Fruit fly (Drosophila melanogaster): Measurements from ENCODE around the gene FER.

FER gene

dm6 chr3R:9418373-9419299 lies 24.3 kb upstream of the FER start (continued):
- TF ChIP-seq Hr51 (GFP tag; optimal IDR thresholded peaks at IDR 0.05) (no peak), CG34376 (GFP tag; optimal IDR thresholded peaks at IDR 0.05) (no peak), usp (GFP tag; optimal IDR thresholded peaks at IDR 0.05) (no peak), CG8089 (GFP tag; optimal IDR thresholded peaks at IDR 0.05) (peak; percentile 2), YL-1 (GFP tag; optimal IDR thresholded peaks at IDR 0.05) (no peak), scrt (GFP tag; optimal IDR thresholded peaks at IDR 0.05) (peak; percentile 4), CG7271 (tag; optimal IDR thresholded peaks at IDR 0.05) (no peak), CG7556 (GFP tag; optimal IDR thresholded peaks at IDR 0.05) (peak; percentile 5), lbe (GFP tag; optimal IDR thresholded peaks at IDR 0.05) (peak; percentile 20), Nf-YC (tag; optimal IDR thresholded peaks at IDR 0.05) (peak; percentile 10), insv (GFP tag; optimal IDR thresholded peaks at IDR 0.05) (peak; percentile 68 to 95), CG31224 (GFP tag; IDR thresholded peaks at IDR 0.05) (no peak), Eip74EF (GFP tag; optimal IDR thresholded peaks at IDR 0.05) (peak in 1 of 2 experiments; percentile 58), CG5180 (GFP tag; optimal IDR thresholded peaks at IDR 0.05) (no peak), zen (tag; optimal IDR thresholded peaks at IDR 0.05) (peak; percentile 27), CG12155 (GFP tag; optimal IDR thresholded peaks at IDR 0.05) (peak; percentile 2), CG3847 (GFP tag; IDR thresholded peaks at IDR 0.05) (no peak), da (GFP tag; optimal IDR thresholded peaks at IDR 0.05) (no peak), bowl (GFP tag; IDR thresholded peaks at IDR 0.05) (no peak), CG17385 (GFP tag; optimal IDR thresholded peaks at IDR 0.05) (peak; percentile 85), eve (GFP tag; optimal IDR thresholded peaks at IDR 0.05) (peak in 1 of 2 experiments; percentile 68), CG6791 (GFP tag; IDR thresholded peaks at IDR 0.05; ENCODE audit: partially characterized antibody) (no peak), CG1792 (GFP tag; optimal IDR thresholded peaks at IDR 0.05) (no peak), CG30403 (GFP tag; optimal IDR thresholded peaks at IDR 0.05) (no peak), CG4820 (GFP tag; optimal IDR thresholded peaks at IDR 0.05) (no peak), eyg (GFP tag; optimal IDR thresholded peaks at IDR 0.05) (peak; percentile 3), CG18599 (GFP tag; optimal IDR thresholded peaks at IDR 0.05) (peak; percentile 43), Vsx1 (GFP tag; optimal IDR thresholded peaks at IDR 0.05) (peak; percentile 19), CG15479 (GFP tag; optimal IDR thresholded peaks at IDR 0.05) (peak; percentile 73), CG15514 (GFP tag; optimal IDR thresholded peaks at IDR 0.05) (peak; percentile 7), exex (tag; optimal IDR thresholded peaks at IDR 0.05) (peak; percentile 3), ranshi (GFP tag; IDR thresholded peaks at IDR 0.05) (no peak), Ets65A (GFP tag) (no peak), psq (GFP tag; optimal IDR thresholded peaks at IDR 0.05) (peak; percentile 38), Side (GFP tag; optimal IDR thresholded peaks at IDR 0.05) (peak; percentile 25), sqz (GFP tag; optimal IDR thresholded peaks at IDR 0.05) (peak; percentile 66), Lim3 (GFP tag; IDR thresholded peaks at IDR 0.05) (no peak), CoRest (tag; optimal IDR thresholded peaks at IDR 0.05) (no peak), Med (GFP tag) (peak; percentile 51), dm (GFP tag; optimal IDR thresholded peaks at IDR 0.05) (no peak), CG4730 (GFP tag; IDR thresholded peaks at IDR 0.05) (no peak), CG12659 (GFP tag; optimal IDR thresholded peaks at IDR 0.05) (peak; percentile 13), Trl (optimal IDR thresholded peaks at IDR 0.05) (peak; percentile 1 to 77), Trl (GFP tag; optimal IDR thresholded peaks at IDR 0.05) (no peak), MBD-R2 (GFP tag; IDR thresholded peaks at IDR 0.05) (no peak), run (tag; optimal IDR thresholded peaks at IDR 0.05) (no peak), Blimp-1 (GFP tag; optimal IDR thresholded peaks at IDR 0.05) (peak; percentile 8), HmgD (GFP tag; optimal IDR thresholded peaks at IDR 0.05) (no peak), CG7372 (GFP tag; IDR thresholded peaks at IDR 0.05) (no peak)

Data from whole organism, embryonic.